Worm (Caenorhabditis elegans) whole organism, midembryonic: ENCODE measurements around the gene F38A1.6.

Experiments used
- T22C8.4 ChIP-seq: fragments of 200-800 bp; sonication (Bioruptor generic); IDR thresholded peaks from 2 replicates; pipeline ENCODE4 v1.3.6; 2022; ENCODE audit warnings: missing genetic modification characterization, missing compliant biosample characterization
- cog-1 ChIP-seq: sonication (generic microtip); optimal IDR thresholded peaks from 2 replicates; lab custom pipeline; 2016; ENCODE audit warnings: missing genetic modification characterization, missing compliant biosample characterization
- flt-1 ChIP-seq: fragments of 200-800 bp; sonication (Bioruptor generic); IDR thresholded peaks from 2 replicates; pipeline ENCODE4 v1.3.6; 2022; ENCODE audit warnings: missing genetic modification characterization, missing compliant biosample characterization
- klf-2 ChIP-seq: fragments of 200-800 bp; sonication (Bioruptor generic); conservative IDR thresholded peaks from 2 replicates; pipeline ENCODE4 v1.3.6; 2022; ENCODE audit warnings: missing genetic modification reagents, missing genetic modification characterization, missing compliant biosample characterization
- med-1 ChIP-seq: sonication (generic microtip); optimal IDR thresholded peaks from 2 replicates; lab custom pipeline; 2017; ENCODE audit warnings: missing genetic modification characterization, mild to moderate bottlenecking, missing compliant biosample characterization, antibody characterized with exemption, missing genetic modification reagents; ENCODE audit not compliant: insufficient read depth
- ref-1 ChIP-seq: fragments of 200-800 bp; sonication (Bioruptor generic); conservative IDR thresholded peaks from 2 replicates; pipeline ENCODE4 v1.3.6; 2022; ENCODE audit warnings: missing genetic modification reagents, missing genetic modification characterization, missing compliant biosample characterization
- tab-1 ChIP-seq: fragments of 200-800 bp; sonication (Bioruptor generic); IDR thresholded peaks from 2 replicates; pipeline ENCODE4 v1.3.6; 2022; ENCODE audit warnings: missing genetic modification characterization, missing compliant biosample characterization
- ztf-23 ChIP-seq: fragments of 200-800 bp; sonication (Bioruptor generic); IDR thresholded peaks from 2 replicates; pipeline ENCODE4 v1.3.6; 2022; ENCODE audit warnings: missing genetic modification reagents, missing genetic modification characterization, missing compliant biosample characterization
- ztf-29 ChIP-seq: fragments of 200-800 bp; sonication (Bioruptor generic); IDR thresholded peaks from 2 replicates; pipeline ENCODE4 v1.3.6; 2022; ENCODE audit warnings: missing genetic modification reagents, missing genetic modification characterization, missing compliant biosample characterization

DNA sequence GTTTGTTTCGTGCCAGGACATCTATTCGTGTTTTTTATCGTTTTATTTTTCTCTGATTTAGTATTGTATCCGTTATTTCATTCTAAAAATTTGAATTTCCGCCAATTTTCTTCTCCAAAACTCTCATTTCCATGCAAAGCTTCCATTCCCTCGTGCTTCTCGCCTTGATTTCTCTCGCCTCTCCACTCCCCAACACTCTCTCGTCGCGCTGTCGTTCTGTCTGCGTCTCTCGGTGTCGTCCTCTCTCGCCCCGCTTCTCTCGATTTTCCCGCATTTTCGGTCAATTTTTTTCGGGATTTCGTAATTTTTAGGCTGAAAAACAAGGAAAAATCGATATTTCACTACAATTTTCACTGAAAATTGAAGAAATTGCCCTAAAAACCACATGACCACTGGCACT lies 22.9 kb downstream of the F38A1.6 start, which contains the start of gene C09E9.1:
- TF ChIP-seq ztf-23 (GFP tag; lab: Robert Waterston, UW) = no peak
- no peak for TF ChIP-seq tab-1 (GFP tag; lab: Robert Waterston, UW)
- no peak for TF ChIP-seq cog-1 (tag; lab: Kevin White, UChicago)
- no peak for TF ChIP-seq med-1 (GFP tag; lab: Kevin White, UChicago)
- TF ChIP-seq ref-1 = no peak
- no peak for TF ChIP-seq flt-1 (GFP tag; lab: Robert Waterston, UW)
- TF ChIP-seq T22C8.4 = no peak
- no peak for TF ChIP-seq ztf-29 (GFP tag; lab: Robert Waterston, UW)
- TF ChIP-seq klf-2 (GFP tag; lab: Robert Waterston, UW) = no peak
